Worm (Caenorhabditis elegans): ENCODE results near the gene F25G6.9.
"Not testable (repeated sequence)": the region's sequence is repeated elsewhere in the genome, so short reads cannot be mapped to it uniquely, and the experiment has no call there.

The F25G6.9 gene

DNA sequence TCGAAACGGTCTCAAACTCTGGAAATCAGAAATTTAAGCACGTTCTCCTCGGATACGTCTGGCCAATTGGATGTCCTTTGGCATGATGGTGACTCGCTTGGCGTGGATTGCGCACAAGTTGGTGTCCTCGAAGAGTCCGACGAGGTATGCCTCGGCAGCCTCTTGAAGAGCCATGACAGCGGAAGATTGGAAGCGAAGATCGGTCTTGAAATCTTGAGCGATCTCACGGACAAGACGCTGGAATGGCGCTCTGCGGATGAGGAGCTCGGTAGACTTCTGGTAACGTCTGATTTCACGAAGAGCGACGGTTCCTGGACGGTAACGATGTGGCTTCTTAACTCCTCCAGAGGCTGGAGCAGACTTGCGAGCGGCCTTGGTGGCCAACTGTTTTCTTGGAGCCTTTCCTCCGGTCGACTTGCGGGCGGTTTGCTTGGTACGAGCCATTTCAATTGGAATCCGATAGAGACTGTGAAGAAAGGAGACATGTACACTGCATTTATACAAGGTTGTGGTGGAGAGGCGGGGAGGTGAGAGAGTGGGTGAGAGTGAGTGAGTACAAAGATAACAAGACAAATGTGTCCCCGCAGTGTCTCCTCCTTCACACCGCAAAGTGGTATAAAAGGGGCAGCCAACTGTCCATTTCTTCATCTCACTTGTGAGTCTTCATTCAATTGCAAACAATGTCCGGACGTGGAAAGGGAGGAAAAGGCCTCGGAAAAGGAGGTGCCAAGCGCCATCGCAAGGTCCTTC lies 35.1 kb downstream of the F25G6.9 start, which contains the start of the genes his-6 and his-5:
Gene his-6, minus strand, starts transcription at position 444 of the 750 bp plus-strand sequence.
Gene his-5, plus strand, starts transcription at position 681 of the 750 bp plus-strand sequence.
- TF ChIP-seq unc-3 (GFP tag; conservative IDR thresholded peaks at IDR 0.05) (peak; percentile 61), ceh-31 (tag; optimal IDR thresholded peaks at IDR 0.05) (peak; percentile 52), ref-2 (tag; optimal IDR thresholded peaks at IDR 0.05) (peak; percentile 51), sox-2 (GFP tag; IDR thresholded peaks at IDR 0.05) (peak; percentile 30)
- TF ChIP-seq unc-3 (tag; optimal IDR thresholded peaks at IDR 0.05), result not testable (repeated sequence)

DNA sequence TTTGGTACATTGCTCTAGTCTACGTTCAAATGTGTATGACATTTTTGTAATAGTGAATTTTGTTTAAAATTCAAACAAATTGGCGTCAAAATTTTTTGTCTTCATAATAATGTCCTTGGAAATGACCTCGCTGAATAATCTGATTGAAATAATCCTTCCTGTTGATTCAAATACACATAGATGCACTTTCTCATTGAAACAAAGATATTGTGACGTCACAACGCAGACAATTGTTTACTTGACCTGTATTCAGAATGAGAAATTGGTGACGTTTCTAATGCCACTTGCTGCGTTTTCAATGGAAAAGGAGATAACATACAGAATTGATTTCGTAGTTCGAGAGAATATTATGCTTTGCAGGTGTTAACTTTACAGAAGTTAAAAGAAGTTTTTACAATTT lies 35.9 kb downstream of the F25G6.9 start:
- TF ChIP-seq C08G9.2 (tag; optimal IDR thresholded peaks at IDR 0.05) (no peak), odd-2 (tag; optimal IDR thresholded peaks at IDR 0.05) (no peak), ceh-24 (tag; optimal IDR thresholded peaks at IDR 0.05) (no peak), madf-2 (tag; optimal IDR thresholded peaks at IDR 0.05) (no peak), ceh-9 (tag; optimal IDR thresholded peaks at IDR 0.05) (no peak), nhr-232 (tag; optimal IDR thresholded peaks at IDR 0.05) (no peak), elt-2 (tag; optimal IDR thresholded peaks at IDR 0.05) (no peak), ceh-22 (tag; optimal IDR thresholded peaks at IDR 0.05) (no peak), ceh-2 (tag; optimal IDR thresholded peaks at IDR 0.05) (no peak), dve-1 (tag; optimal IDR thresholded peaks at IDR 0.05) (no peak), unc-3 (GFP tag; conservative IDR thresholded peaks at IDR 0.05) (no peak), unc-3 (tag; optimal IDR thresholded peaks at IDR 0.05) (no peak), gmeb-2 (tag; optimal IDR thresholded peaks at IDR 0.05) (no peak), lim-6 (tag; optimal IDR thresholded peaks at IDR 0.05) (no peak)

DNA sequence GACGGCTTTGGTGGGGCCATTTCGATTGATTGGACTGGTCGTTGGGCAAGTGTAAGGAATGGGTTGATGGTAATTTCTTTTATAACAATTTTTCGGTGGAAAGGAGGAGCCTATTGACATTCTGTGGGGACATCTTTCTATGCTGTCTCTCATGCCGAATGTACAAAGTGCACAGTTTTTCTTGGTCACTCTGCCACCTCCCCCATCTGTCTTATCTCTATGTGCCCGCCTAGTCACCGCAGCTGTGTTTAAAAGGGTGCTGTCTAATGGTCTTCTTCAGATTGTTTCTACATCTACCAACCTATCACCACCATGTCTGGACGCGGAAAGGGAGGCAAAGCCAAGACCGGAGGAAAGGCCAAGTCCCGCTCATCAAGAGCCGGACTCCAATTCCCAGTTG lies 36.7 kb downstream of the F25G6.9 start, which contains the start of the genes his-8 and his-7:
Gene his-8, minus strand, starts transcription at position 20 of the 400 bp plus-strand sequence.
Gene his-7, plus strand, starts transcription at position 313 of the 400 bp plus-strand sequence.
- not testable (repeated sequence) for TF ChIP-seq ahr-1 (tag; optimal IDR thresholded peaks at IDR 0.05); ceh-6 (GFP tag; optimal IDR thresholded peaks at IDR 0.05); ztf-16 (tag; optimal IDR thresholded peaks at IDR 0.05)

DNA sequence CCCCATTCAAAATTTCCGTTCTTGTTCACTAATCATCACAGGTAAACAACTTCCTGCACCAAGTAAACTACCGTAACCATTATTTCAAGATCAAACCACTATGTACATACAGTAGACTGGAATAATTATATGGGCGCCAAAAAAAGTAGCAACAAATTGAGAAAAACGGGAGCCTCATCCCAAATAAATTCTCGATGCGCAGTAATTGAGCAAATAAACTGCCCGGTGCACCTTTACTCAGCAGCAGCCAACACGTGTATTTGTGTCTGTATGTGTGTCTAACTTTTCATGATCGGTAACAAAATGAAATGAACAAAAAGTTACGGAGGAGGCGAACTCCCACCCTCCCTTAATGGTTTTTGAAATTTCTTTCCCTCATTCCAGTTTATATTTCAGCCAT lies 40.6 kb downstream of the F25G6.9 start, which contains the start of gene otpl-5:
Gene otpl-5, plus strand, starts transcription at position 301 of the 400 bp plus-strand sequence.
- TF ChIP-seq sdc-2 (tag; optimal IDR thresholded peaks at IDR 0.05) (no peak), ceh-18 (tag; optimal IDR thresholded peaks at IDR 0.05) (no peak), pat-9 (tag; optimal IDR thresholded peaks at IDR 0.05) (no peak), rnt-1 (tag; optimal IDR thresholded peaks at IDR 0.05) (no peak), unc-86 (tag; optimal IDR thresholded peaks at IDR 0.05) (no peak), pag-3 (tag; optimal IDR thresholded peaks at IDR 0.05; ENCODE audit: borderline replicate concordance) (no peak), madf-2 (tag; optimal IDR thresholded peaks at IDR 0.05) (no peak), odd-2 (tag; optimal IDR thresholded peaks at IDR 0.05) (no peak), ztf-16 (tag; optimal IDR thresholded peaks at IDR 0.05) (no peak), T23F11.4 (GFP tag; optimal IDR thresholded peaks at IDR 0.05) (no peak), nfya-1 (tag; optimal IDR thresholded peaks at IDR 0.05) (no peak), ceh-9 (tag; optimal IDR thresholded peaks at IDR 0.05) (no peak), lim-6 (tag; optimal IDR thresholded peaks at IDR 0.05) (no peak), lin-11 (tag; optimal IDR thresholded peaks at IDR 0.05) (no peak), unc-55 (GFP tag; optimal IDR thresholded peaks at IDR 0.05) (no peak), C38D4.7 (GFP tag; optimal IDR thresholded peaks at IDR 0.05) (no peak), tbx-7 (tag; optimal IDR thresholded peaks at IDR 0.05) (no peak), nhr-232 (tag; optimal IDR thresholded peaks at IDR 0.05) (no peak), pqm-1 (tag; optimal IDR thresholded peaks at IDR 0.05) (no peak)

DNA sequence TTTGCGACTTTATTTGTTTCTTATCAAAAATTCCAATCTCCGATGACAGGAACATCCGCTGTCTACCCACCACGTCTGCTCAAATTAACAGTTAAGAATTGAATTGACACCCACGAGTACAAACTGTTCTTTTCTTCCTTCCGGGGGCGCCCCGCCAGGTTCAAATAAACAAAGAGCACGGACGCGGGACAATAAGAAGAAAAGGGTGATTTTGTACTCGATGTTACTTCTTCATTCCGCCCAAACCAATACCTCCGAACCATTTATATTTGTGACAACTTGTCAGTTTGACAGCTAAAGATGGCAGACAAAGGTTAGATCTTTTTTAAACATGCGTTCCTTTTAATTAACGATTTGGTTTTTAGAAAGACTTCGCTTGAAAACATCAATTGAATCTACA lies 44.0 kb downstream of the F25G6.9 start, which contains the start of gene otpl-6:
Gene otpl-6, plus strand, starts transcription at position 301 of the 400 bp plus-strand sequence.
- TF ChIP-seq ceh-6 (GFP tag; optimal IDR thresholded peaks at IDR 0.05) (no peak), syd-9 (tag; optimal IDR thresholded peaks at IDR 0.05) (no peak), pag-3 (tag; optimal IDR thresholded peaks at IDR 0.05; ENCODE audit: borderline replicate concordance) (no peak), unc-86 (tag; optimal IDR thresholded peaks at IDR 0.05) (no peak), hlh-30 (tag; optimal IDR thresholded peaks at IDR 0.05; ENCODE audit: insufficient read depth) (no peak), madf-2 (tag; optimal IDR thresholded peaks at IDR 0.05) (no peak), tbx-2 (tag; optimal IDR thresholded peaks at IDR 0.05) (no peak), ceh-31 (tag; optimal IDR thresholded peaks at IDR 0.05) (no peak), pqm-1 (tag; optimal IDR thresholded peaks at IDR 0.05) (no peak), elt-4 (tag; optimal IDR thresholded peaks at IDR 0.05) (no peak), dmd-4 (tag; optimal IDR thresholded peaks at IDR 0.05; ENCODE audit: borderline replicate concordance) (no peak), ceh-14 (tag; optimal IDR thresholded peaks at IDR 0.05) (no peak), che-1 (tag; optimal IDR thresholded peaks at IDR 0.05) (no peak), gmeb-2 (tag; optimal IDR thresholded peaks at IDR 0.05) (no peak), ceh-19 (GFP tag; optimal IDR thresholded peaks at IDR 0.05) (no peak), unc-55 (GFP tag; optimal IDR thresholded peaks at IDR 0.05) (no peak), odd-2 (tag; optimal IDR thresholded peaks at IDR 0.05) (no peak), nhr-11 (tag; optimal IDR thresholded peaks at IDR 0.05) (no peak)
